Worm (Caenorhabditis elegans): Measurements from ENCODE around the gene sri-50.
"Not testable (repeated sequence)": the region's sequence is repeated elsewhere in the genome, so short reads cannot be mapped to it uniquely, and the experiment has no call there.

Gene sri-50

DNA sequence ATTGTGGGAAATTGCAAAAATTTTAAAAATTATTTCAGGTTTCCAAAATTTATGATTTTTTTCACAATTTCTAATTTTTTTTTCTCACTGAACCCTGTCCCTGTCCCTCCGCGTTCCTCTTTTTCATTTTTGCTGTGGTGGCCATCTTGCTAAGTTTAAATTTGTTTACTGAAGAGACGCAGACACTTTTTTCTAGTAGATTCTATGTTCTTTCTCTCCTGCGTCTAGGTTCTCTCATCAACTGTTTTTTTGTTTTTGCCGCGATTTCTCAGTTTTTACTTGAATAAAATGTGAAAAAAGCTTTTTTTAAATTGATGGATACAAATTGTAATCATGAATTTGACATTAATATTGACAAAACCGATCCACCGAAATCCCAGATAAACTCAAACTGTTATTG lies 5.7 kb downstream of the sri-50 start, which contains the start of gene ZC239.6:
TSS of gene ZC239.6 (plus strand) at position 381 of the 400 bp plus-strand sequence.
- TF ChIP-seq che-1 (tag; optimal IDR thresholded peaks at IDR 0.05) (no peak), F13H6.1 (tag; optimal IDR thresholded peaks at IDR 0.05) (no peak), unc-3 (GFP tag; conservative IDR thresholded peaks at IDR 0.05) (no peak), unc-3 (tag; optimal IDR thresholded peaks at IDR 0.05) (no peak), ceh-19 (GFP tag; optimal IDR thresholded peaks at IDR 0.05) (no peak), ttx-3 (tag; optimal IDR thresholded peaks at IDR 0.05) (no peak), sox-2 (GFP tag; IDR thresholded peaks at IDR 0.05) (no peak), K02D7.2 (tag; optimal IDR thresholded peaks at IDR 0.05) (no peak), ceh-24 (tag; optimal IDR thresholded peaks at IDR 0.05) (no peak), C08G9.2 (tag; optimal IDR thresholded peaks at IDR 0.05) (no peak), rnt-1 (tag; optimal IDR thresholded peaks at IDR 0.05) (no peak), sox-4 (tag; optimal IDR thresholded peaks at IDR 0.05) (no peak), dve-1 (tag; optimal IDR thresholded peaks at IDR 0.05) (no peak), elt-2 (tag; optimal IDR thresholded peaks at IDR 0.05) (no peak), sdc-2 (tag; optimal IDR thresholded peaks at IDR 0.05) (no peak), syd-9 (tag; optimal IDR thresholded peaks at IDR 0.05) (no peak)

DNA sequence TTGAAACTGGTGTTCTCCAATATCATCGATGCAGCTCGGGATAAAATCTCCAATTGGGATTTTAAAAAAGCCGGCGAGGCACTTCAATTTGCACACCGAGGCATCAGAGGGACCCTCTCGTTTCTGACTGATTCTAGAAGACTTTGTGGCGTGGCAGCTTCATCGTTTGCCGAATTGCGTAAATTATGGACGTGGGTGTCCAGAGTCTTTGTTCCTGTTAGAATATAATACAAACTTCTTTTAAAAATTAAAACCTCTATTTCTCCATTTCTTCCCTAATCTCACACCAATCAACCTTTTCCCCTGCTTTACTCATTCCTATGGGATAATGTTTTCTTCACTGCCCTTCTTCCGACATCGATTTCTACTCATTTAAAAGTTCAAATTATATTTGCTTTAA lies 6.8 kb downstream of the sri-50 start, which contains the start of gene ZC239.5:
TSS of gene ZC239.5 (plus strand) at position 301 of the 400 bp plus-strand sequence.
- TF ChIP-seq pha-4 (tag; optimal IDR thresholded peaks at IDR 0.05), result no peak
- TF ChIP-seq fkh-10 (GFP tag; optimal IDR thresholded peaks at IDR 0.05), result no peak
- TF ChIP-seq gmeb-2 (tag; optimal IDR thresholded peaks at IDR 0.05), result no peak
- no peak for TF ChIP-seq sdc-2 (tag; optimal IDR thresholded peaks at IDR 0.05)
- TF ChIP-seq T23F11.4 (GFP tag; optimal IDR thresholded peaks at IDR 0.05), result no peak
- TF ChIP-seq fax-1 (tag; optimal IDR thresholded peaks at IDR 0.05), result no peak
- TF ChIP-seq nhr-232 (tag; optimal IDR thresholded peaks at IDR 0.05), result no peak
- no peak for TF ChIP-seq pros-1 (tag; optimal IDR thresholded peaks at IDR 0.05)
- no peak for TF ChIP-seq ahr-1 (tag; optimal IDR thresholded peaks at IDR 0.05)

DNA sequence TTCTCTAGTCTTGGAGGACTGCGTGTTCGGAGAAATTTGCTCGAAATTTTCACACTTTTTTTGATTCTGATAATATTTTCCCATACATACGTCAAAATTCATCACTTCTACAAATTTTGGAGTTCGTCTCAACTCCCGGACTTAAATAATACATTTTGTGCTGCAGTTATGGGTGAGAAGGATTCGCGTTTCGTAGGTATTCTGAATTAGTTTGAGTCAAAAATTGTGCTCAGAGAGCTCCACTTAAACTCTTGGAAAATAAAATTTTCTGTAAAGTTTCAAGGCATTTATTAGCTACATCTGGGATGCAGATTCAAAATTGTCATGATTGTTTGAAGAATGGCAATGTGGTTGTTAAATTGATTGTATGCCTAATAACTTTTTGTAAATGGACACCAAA lies 10.4 kb downstream of the sri-50 start, which contains the start of gene ZC239.4:
TSS of gene ZC239.4 (plus strand) at position 301 of the 400 bp plus-strand sequence.
- no peak for TF ChIP-seq gmeb-2 (tag; optimal IDR thresholded peaks at IDR 0.05)

DNA sequence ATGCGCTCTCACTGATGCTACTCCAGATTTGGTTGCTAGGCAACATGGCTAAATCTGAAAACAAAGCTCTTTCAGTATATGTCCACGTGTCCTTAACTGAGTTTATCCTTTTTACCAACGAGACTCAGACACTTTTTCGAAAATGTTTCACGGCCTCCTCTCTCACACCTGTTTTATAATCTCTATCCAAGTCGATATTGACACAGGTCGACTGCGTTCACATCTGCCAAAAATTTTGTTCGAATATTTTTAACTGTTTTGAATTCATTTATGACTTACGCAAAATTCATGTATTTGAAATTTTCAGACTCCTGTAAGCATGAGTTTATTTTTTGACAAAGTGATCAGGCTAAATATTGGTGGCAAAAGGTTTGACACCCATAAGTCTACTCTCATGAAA lies 12.2 kb downstream of the sri-50 start, which contains the start of gene ZC239.3:
TSS of gene ZC239.3 (plus strand) at position 301 of the 400 bp plus-strand sequence.
- TF ChIP-seq ceh-45 (GFP tag; IDR thresholded peaks at IDR 0.05); hlh-13 (GFP tag; optimal IDR thresholded peaks at IDR 0.05); elt-2 (tag; optimal IDR thresholded peaks at IDR 0.05): not testable (repeated sequence)

DNA sequence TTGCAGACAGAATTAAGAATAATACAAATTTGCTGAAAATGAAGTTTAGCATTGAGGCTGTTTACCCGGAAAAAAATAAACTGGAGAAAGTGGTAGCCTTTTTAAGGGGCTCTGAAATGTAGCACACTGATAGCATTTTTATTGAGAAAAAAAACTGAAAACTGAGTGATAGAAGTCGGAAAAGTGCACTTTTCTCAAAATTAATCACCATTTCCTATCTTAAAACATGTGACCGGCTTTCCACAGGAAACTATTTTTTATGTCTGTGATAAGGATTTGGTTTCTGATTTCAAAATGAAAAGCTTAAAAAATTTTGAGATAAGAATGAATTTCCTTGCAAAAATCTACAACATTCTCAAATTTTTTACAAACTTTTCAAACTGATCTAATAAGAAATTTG lies 17.2 kb downstream of the sri-50 start, which contains the start of gene ZC239.22:
TSS of gene ZC239.22 (minus strand) at position 101 of the 400 bp plus-strand sequence.
- TF ChIP-seq ama-1 (optimal IDR thresholded peaks at IDR 0.05) (no peak), che-1 (tag; optimal IDR thresholded peaks at IDR 0.05) (no peak), npax-4 (tag; optimal IDR thresholded peaks at IDR 0.05) (no peak), ceh-22 (tag; optimal IDR thresholded peaks at IDR 0.05) (no peak), nhr-232 (tag; optimal IDR thresholded peaks at IDR 0.05) (no peak), sdc-2 (tag; optimal IDR thresholded peaks at IDR 0.05) (no peak), C38D4.7 (GFP tag; optimal IDR thresholded peaks at IDR 0.05) (no peak), ttx-3 (tag; optimal IDR thresholded peaks at IDR 0.05) (no peak), nhr-11 (tag; optimal IDR thresholded peaks at IDR 0.05) (no peak), ceh-19 (GFP tag; optimal IDR thresholded peaks at IDR 0.05) (no peak), pat-9 (tag; optimal IDR thresholded peaks at IDR 0.05) (no peak), hlh-30 (tag; optimal IDR thresholded peaks at IDR 0.05; ENCODE audit: insufficient read depth) (no peak), ets-4 (tag; optimal IDR thresholded peaks at IDR 0.05) (no peak)

All from whole organism, late embryonic.